Worm (Caenorhabditis elegans): ENCODE data around the gene R102.10.

Gene R102.10

ce11 chrIV:10734527-10735436 lies 29.5 kb downstream of the R102.10 start, which contains the start of the genes orc-5 and cyb-1 (continued):
- TF ChIP-seq mxl-3 (GFP tag; optimal IDR thresholded peaks at IDR 0.05) (no peak), fos-1 (tag; optimal IDR thresholded peaks at IDR 0.05) (no peak), F37D6.2 (tag; optimal IDR thresholded peaks at IDR 0.05) (no peak), Y75B8A.6 (GFP tag; IDR thresholded peaks at IDR 0.05) (no peak), Y105C5A.15 (GFP tag; IDR thresholded peaks at IDR 0.05) (no peak), dmd-6 (GFP tag; IDR thresholded peaks at IDR 0.05) (peak; percentile 22; the same call in 1 of the 2 replicates), nhr-48 (tag; optimal IDR thresholded peaks at IDR 0.05) (no peak), ces-1 (GFP tag; optimal IDR thresholded peaks at IDR 0.05) (no peak), daf-16 (GFP tag; optimal IDR thresholded peaks at IDR 0.05) (no peak), daf-16 (tag; optimal IDR thresholded peaks at IDR 0.05) (peak; percentile 44), unc-130 (GFP tag; optimal IDR thresholded peaks at IDR 0.05) (peak; percentile 0), daf-8 (GFP tag; IDR thresholded peaks at IDR 0.05) (no peak), Y5F2A.4 (GFP tag; optimal IDR thresholded peaks at IDR 0.05) (no peak), lin-38 (GFP tag; IDR thresholded peaks at IDR 0.05) (no peak), T20F7.1 (GFP tag; optimal IDR thresholded peaks at IDR 0.05) (peak; percentile 99), dpl-1 (GFP tag; optimal IDR thresholded peaks at IDR 0.05) (peak; percentile 96), hmg-1.1 (GFP tag; IDR thresholded peaks at IDR 0.05) (peak; percentile 51), F26F4.8 (GFP tag; conservative IDR thresholded peaks at IDR 0.05) (no peak), mdl-1 (tag; optimal IDR thresholded peaks at IDR 0.05) (peak in 1 of 2 experiments; percentile 8), dmd-8 (GFP tag; IDR thresholded peaks at IDR 0.05) (no peak), nhr-111 (GFP tag; optimal IDR thresholded peaks at IDR 0.05) (no peak), lsy-2 (tag; optimal IDR thresholded peaks at IDR 0.05) (peak in 1 of 2 experiments; percentile 85), set-16 (GFP tag; IDR thresholded peaks at IDR 0.05) (no peak), zfp-2 (tag; optimal IDR thresholded peaks at IDR 0.05) (no peak), Y48G9A.11 (GFP tag; IDR thresholded peaks at IDR 0.05) (peak; percentile 91), snpc-1.2 (GFP tag; IDR thresholded peaks at IDR 0.05) (no peak), ZK337.2 (GFP tag; IDR thresholded peaks at IDR 0.05) (no peak), lin-1 (GFP tag; IDR thresholded peaks at IDR 0.05) (no peak), unc-62 (GFP tag; optimal IDR thresholded peaks at IDR 0.05 in 1 of 2) (peak in 1 of 2 experiments; percentile 92), unc-62 (tag; optimal IDR thresholded peaks at IDR 0.05) (no peak), fkh-10 (GFP tag; optimal IDR thresholded peaks at IDR 0.05) (no peak), ama-1 (optimal IDR thresholded peaks at IDR 0.05) (no peak), cey-2 (tag; optimal IDR thresholded peaks at IDR 0.05; ENCODE audit: borderline replicate concordance, insufficient read depth) (no peak), madf-5 (GFP tag; IDR thresholded peaks at IDR 0.05) (no peak), lim-7 (GFP tag; IDR thresholded peaks at IDR 0.05) (no peak), nhr-10 (tag; optimal IDR thresholded peaks at IDR 0.05) (no peak), hif-1 (tag; optimal IDR thresholded peaks at IDR 0.05) (no peak), dmd-9 (GFP tag; IDR thresholded peaks at IDR 0.05) (no peak), zfp-3 (GFP tag; conservative IDR thresholded peaks at IDR 0.05) (no peak), ceh-32 (tag; optimal IDR thresholded peaks at IDR 0.05; ENCODE audit: poor library complexity) (no peak)
